Fruit fly (Drosophila melanogaster) whole organism, embryonic: ENCODE data around the gene SecS.

Experiments used
- Ada2b ChIP-seq: fragments of 200-800 bp; sonication (Bioruptor generic); IDR thresholded peaks from 2 replicates; pipeline ENCODE4 v1.3.6; 2022; ENCODE audit warnings: missing biosample characterization, missing genetic modification characterization
- Antp ChIP-seq: fragments of 200-800 bp; sonication (Bioruptor generic); optimal IDR thresholded peaks from 3 replicates; lab custom pipeline; 2016; ENCODE audit warnings: missing biosample characterization, missing genetic modification characterization
- BtbVII ChIP-seq: fragments of 200-800 bp; sonication (Bioruptor generic); optimal IDR thresholded peaks from 3 replicates; lab custom pipeline; 2017; ENCODE audit warnings: missing biosample characterization, mild to moderate bottlenecking, missing genetic modification characterization
- CG11504 ChIP-seq: fragments of 200-800 bp; sonication (Bioruptor generic); optimal IDR thresholded peaks from 3 replicates; lab custom pipeline; 2019; ENCODE audit warnings: missing biosample characterization, mild to moderate bottlenecking, missing genetic modification characterization, moderate library complexity
- CG12299 ChIP-seq: fragments of 200-800 bp; sonication (Bioruptor generic); optimal IDR thresholded peaks from 2 replicates; lab custom pipeline; 2018; ENCODE audit warnings: missing biosample characterization, mild to moderate bottlenecking, missing genetic modification characterization
- CG13424 ChIP-seq: fragments of 200-800 bp; sonication (Bioruptor generic); optimal IDR thresholded peaks from 2 replicates; lab custom pipeline; 2019; ENCODE audit warnings: missing biosample characterization, mild to moderate bottlenecking, missing genetic modification characterization, moderate library complexity
- CG13624 ChIP-seq: fragments of 200-800 bp; sonication (Bioruptor generic); optimal IDR thresholded peaks from 2 replicates; lab custom pipeline; 2016; ENCODE audit warnings: missing biosample characterization, missing genetic modification characterization
- CG17186 ChIP-seq: fragments of 200-800 bp; sonication (Bioruptor generic); optimal IDR thresholded peaks from 3 replicates; lab custom pipeline; 2017; ENCODE audit warnings: missing biosample characterization, missing genetic modification reagents, missing genetic modification characterization
- CG17328 ChIP-seq: fragments of 200-800 bp; sonication (Bioruptor generic); IDR thresholded peaks from 2 replicates; pipeline ENCODE4 v1.3.6; 2022; ENCODE audit warnings: missing biosample characterization, missing genetic modification characterization
- CG18599 ChIP-seq: fragments of 200-800 bp; sonication (Bioruptor generic); optimal IDR thresholded peaks from 3 replicates; lab custom pipeline; 2017; ENCODE audit warnings: missing biosample characterization, missing genetic modification characterization, mild to moderate bottlenecking, moderate library complexity, missing genetic modification reagents
- CG3281 ChIP-seq: fragments of 200-800 bp; sonication (Bioruptor generic); optimal IDR thresholded peaks from 3 replicates; lab custom pipeline; 2017; ENCODE audit warnings: missing biosample characterization, mild to moderate bottlenecking, missing genetic modification characterization
- CG6683 ChIP-seq: fragments of 200-800 bp; sonication (Bioruptor generic); optimal IDR thresholded peaks from 2 replicates; lab custom pipeline; 2017; ENCODE audit warnings: missing biosample characterization, mild to moderate bottlenecking, missing genetic modification characterization, missing genetic modification reagents
- CG8388 ChIP-seq: fragments of 200-800 bp; sonication (Bioruptor generic); optimal IDR thresholded peaks from 2 replicates; lab custom pipeline; 2019; ENCODE audit warnings: missing biosample characterization, mild to moderate bottlenecking, missing genetic modification characterization, moderate library complexity
- CG8944 ChIP-seq: fragments of 200-800 bp; sonication (Bioruptor generic); optimal IDR thresholded peaks from 3 replicates; lab custom pipeline; 2016; ENCODE audit warnings: missing biosample characterization, missing genetic modification characterization
- CG9437 ChIP-seq: fragments of 200-800 bp; sonication (Bioruptor generic); optimal IDR thresholded peaks from 2 replicates; lab custom pipeline; 2018; ENCODE audit warnings: missing biosample characterization, mild to moderate bottlenecking, missing genetic modification characterization
- Camta ChIP-seq: fragments of 200-800 bp; sonication (Bioruptor generic); optimal IDR thresholded peaks from 2 replicates; lab custom pipeline; 2016; ENCODE audit warnings: missing biosample characterization, missing genetic modification characterization
- D19A ChIP-seq: fragments of 200-800 bp; optimal IDR thresholded peaks from 3 replicates; lab custom pipeline; 2019; ENCODE audit warnings: missing biosample characterization, mild to moderate bottlenecking, missing genetic modification characterization, moderate library complexity
- Dbx ChIP-seq: fragments of 200-800 bp; sonication (Bioruptor generic); IDR thresholded peaks from 3 replicates; pipeline ENCODE4 v1.3.6; 2022; ENCODE audit warnings: missing biosample characterization, missing genetic modification characterization
- Deaf1 ChIP-seq: fragments of 200-800 bp; optimal IDR thresholded peaks from 3 replicates; lab custom pipeline; 2019; ENCODE audit warnings: missing biosample characterization, mild to moderate bottlenecking, missing genetic modification characterization, moderate library complexity
- Dip3 ChIP-seq: fragments of 200-800 bp; sonication (Bioruptor generic); optimal IDR thresholded peaks from 3 replicates; lab custom pipeline; 2016; ENCODE audit warnings: missing biosample characterization, missing genetic modification characterization
- Fer2 ChIP-seq: fragments of 200-800 bp; sonication (Bioruptor generic); optimal IDR thresholded peaks from 2 replicates; lab custom pipeline; 2018; ENCODE audit warnings: missing biosample characterization, mild to moderate bottlenecking, missing genetic modification characterization, moderate library complexity
- Gsc ChIP-seq: fragments of 200-800 bp; sonication (Bioruptor generic); IDR thresholded peaks from 2 replicates; pipeline ENCODE4 v1.3.6; 2022; ENCODE audit warnings: missing biosample characterization, missing genetic modification characterization
- Hr3 ChIP-seq: fragments of 200-800 bp; sonication (Bioruptor generic); optimal IDR thresholded peaks from 3 replicates; lab custom pipeline; 2016; ENCODE audit warnings: missing biosample characterization, missing genetic modification characterization
- Hr51 ChIP-seq, 2 experiments: fragments of 200-800 bp; sonication (Bioruptor generic); optimal IDR thresholded peaks; 2 replicates in 1 of 2; 3 replicates in 1 of 2; lab custom pipeline; 2016 to 2018; ENCODE audit warnings: missing biosample characterization in 2 of 2, missing genetic modification characterization in 2 of 2, mild to moderate bottlenecking in 1 of 2, moderate library complexity in 1 of 2
- Jarid2 ChIP-seq: fragments of 200-800 bp; sonication (Bioruptor generic); optimal IDR thresholded peaks from 3 replicates; lab custom pipeline; 2017; ENCODE audit warnings: mild to moderate bottlenecking, missing biosample characterization, missing genetic modification reagents, missing genetic modification characterization
- NC2α ChIP-seq: fragments of 200-800 bp; sonication (Bioruptor generic); optimal IDR thresholded peaks from 2 replicates; lab custom pipeline; 2016; ENCODE audit warnings: missing biosample characterization, missing genetic modification characterization
- NK7.1 ChIP-seq: fragments of 200-800 bp; sonication (Bioruptor generic); optimal IDR thresholded peaks from 3 replicates; lab custom pipeline; 2016; ENCODE audit warnings: missing biosample characterization, missing genetic modification characterization
- Ravus ChIP-seq: fragments of 200-800 bp; sonication (Bioruptor generic); IDR thresholded peaks from 2 replicates; pipeline ENCODE4 v1.3.6; 2022; ENCODE audit warnings: missing biosample characterization, missing genetic modification characterization
- Usf ChIP-seq: fragments of 200-800 bp; sonication (Bioruptor generic); optimal IDR thresholded peaks from 2 replicates; lab custom pipeline; 2017; ENCODE audit warnings: missing genotype, missing biosample characterization, missing genetic modification characterization
- abd-A ChIP-seq: fragments of 200-800 bp; sonication (Bioruptor generic); optimal IDR thresholded peaks from 3 replicates; lab custom pipeline; 2019; ENCODE audit warnings: missing biosample characterization, mild to moderate bottlenecking, missing genetic modification characterization, moderate library complexity
- amos ChIP-seq: fragments of 200-800 bp; sonication (Bioruptor generic); IDR thresholded peaks from 2 replicates; pipeline ENCODE4 v1.3.6; 2022; ENCODE audit warnings: missing biosample characterization, missing genetic modification characterization; ENCODE audit not compliant: partially characterized antibody
- ap ChIP-seq: fragments of 200-800 bp; sonication (Bioruptor generic); IDR thresholded peaks from 2 replicates; pipeline ENCODE4 v1.3.6; 2022; ENCODE audit warnings: missing biosample characterization, missing genetic modification characterization
- az2 ChIP-seq: fragments of 200-800 bp; sonication (Bioruptor generic); optimal IDR thresholded peaks from 3 replicates; lab custom pipeline; 2016; ENCODE audit warnings: missing biosample characterization, missing genetic modification characterization
- bbx ChIP-seq: fragments of 200-800 bp; sonication (Bioruptor generic); IDR thresholded peaks from 2 replicates; pipeline ENCODE4 v1.3.6; 2022; ENCODE audit warnings: missing biosample characterization, missing genetic modification characterization; ENCODE audit not compliant: partially characterized antibody
- danr ChIP-seq: fragments of 200-800 bp; sonication (Bioruptor generic); IDR thresholded peaks from 2 replicates; pipeline ENCODE4 v1.3.6; 2022; ENCODE audit warnings: missing biosample characterization, missing genetic modification characterization
- ewg ChIP-seq: fragments of 200-800 bp; sonication (Bioruptor generic); optimal IDR thresholded peaks from 3 replicates; lab custom pipeline; 2017; ENCODE audit warnings: mild to moderate bottlenecking, missing biosample characterization, missing genetic modification reagents, missing genetic modification characterization
- exex ChIP-seq: fragments of 200-800 bp; sonication (Bioruptor generic); optimal IDR thresholded peaks from 4 replicates; lab custom pipeline; 2018; ENCODE audit warnings: missing biosample characterization, mild to moderate bottlenecking, missing genetic modification characterization, moderate library complexity
- fd102C ChIP-seq: fragments of 200-800 bp; sonication (Bioruptor generic); optimal IDR thresholded peaks from 2 replicates; lab custom pipeline; 2018; ENCODE audit warnings: missing biosample characterization, mild to moderate bottlenecking, missing genetic modification characterization, moderate library complexity
- her ChIP-seq: fragments of 200-800 bp; sonication (Bioruptor generic); optimal IDR thresholded peaks from 2 replicates; lab custom pipeline; 2016; ENCODE audit warnings: missing biosample characterization, missing genetic modification characterization
- hkb ChIP-seq, 2 experiments: fragments of 200-800 bp in 1 of 2; fragments of >200 bp in 1 of 2; sonication (Bioruptor generic) in 1 of 2; IDR thresholded peaks in 1 of 2; optimal IDR thresholded peaks in 1 of 2; 2 replicates each; pipeline versions ENCODE4 v1.3.6 to Lab custom; 2017 to 2022; ENCODE audit warnings: missing biosample characterization in 1 of 2, missing genetic modification characterization in 1 of 2
- kni ChIP-seq: fragments of 200-800 bp; sonication (Bioruptor generic); optimal IDR thresholded peaks from 3 replicates; lab custom pipeline; 2017; ENCODE audit warnings: mild to moderate bottlenecking, missing biosample characterization, missing genetic modification reagents, missing genetic modification characterization
- lbe ChIP-seq: fragments of 200-800 bp; sonication (Bioruptor generic); optimal IDR thresholded peaks from 2 replicates; lab custom pipeline; 2016; ENCODE audit warnings: missing biosample characterization, mild to moderate bottlenecking, missing genetic modification characterization
- lilli ChIP-seq: fragments of 200-800 bp; sonication (Bioruptor generic); optimal IDR thresholded peaks from 3 replicates; lab custom pipeline; 2016; ENCODE audit warnings: missing biosample characterization, missing genetic modification characterization
- lola ChIP-seq, 3 experiments: fragments of >200 bp in 2 of 3; fragments of 200-800 bp in 1 of 3; sonication (Bioruptor generic) in 1 of 3; optimal IDR thresholded peaks; 2 replicates each; lab custom pipeline; 2017 to 2019; ENCODE audit warnings: missing biosample characterization in 3 of 3, missing genetic modification characterization in 3 of 3, mild to moderate bottlenecking in 1 of 3, moderate library complexity in 1 of 3
- nerfin-2 ChIP-seq: fragments of 200-800 bp; sonication (Bioruptor generic); IDR thresholded peaks from 2 replicates; pipeline ENCODE4 v1.3.6; 2022; ENCODE audit warnings: missing biosample characterization, missing genetic modification characterization; ENCODE audit not compliant: partially characterized antibody
- tap ChIP-seq: fragments of 200-800 bp; optimal IDR thresholded peaks from 3 replicates; lab custom pipeline; 2019; ENCODE audit warnings: missing biosample characterization, mild to moderate bottlenecking, missing genetic modification characterization, moderate library complexity
- toy ChIP-seq: fragments of 200-800 bp; sonication (Bioruptor generic); IDR thresholded peaks from 2 replicates; pipeline ENCODE4 v1.3.6; 2022; ENCODE audit warnings: missing biosample characterization, missing genetic modification characterization
- unc-4 ChIP-seq: fragments of 200-800 bp; sonication (Bioruptor generic); IDR thresholded peaks from 2 replicates; pipeline ENCODE4 v1.3.6; 2022; ENCODE audit warnings: missing biosample characterization, missing genetic modification characterization; ENCODE audit not compliant: partially characterized antibody
- usp ChIP-seq: fragments of >200 bp; optimal IDR thresholded peaks from 2 replicates; lab custom pipeline; 2017; ENCODE audit warnings: missing biosample characterization, missing genetic modification characterization

SecS gene

dm6 chr3R:5600361-5601043 is 731 bp upstream of the SecS start (continued):
- no peak for TF ChIP-seq CG13424 (tag; lab: Kevin White, UChicago)
- TF ChIP-seq toy, result no peak
- TF ChIP-seq CG18599 (GFP tag; lab: Kevin White, UChicago), result peak; percentile 39
- TF ChIP-seq CG13624 (GFP tag; lab: Kevin White, UChicago), result no peak
- no peak for TF ChIP-seq Jarid2 (GFP tag; lab: Kevin White, UChicago)
- TF ChIP-seq CG12299 (tag; lab: Kevin White, UChicago), result no peak
- peak; percentile 14 for TF ChIP-seq exex (tag; lab: Kevin White, UChicago)
- no peak for TF ChIP-seq CG8388 (GFP tag; lab: Kevin White, UChicago)
- TF ChIP-seq Gsc, result no peak
- no peak for TF ChIP-seq amos (GFP tag; lab: Robert Waterston, UW)
- no peak for TF ChIP-seq CG11504 (tag; lab: Kevin White, UChicago)
- no peak for TF ChIP-seq Dbx
- no peak for TF ChIP-seq CG8944
- no peak for TF ChIP-seq Fer2 (tag; lab: Kevin White, UChicago)
- no peak for TF ChIP-seq tap (tag; lab: Kevin White, UChicago)
- TF ChIP-seq fd102C (GFP tag; lab: Kevin White, UChicago), result no peak
- TF ChIP-seq lilli, result peak; percentile 25
- peak; percentile 64 for TF ChIP-seq lbe
- TF ChIP-seq CG3281 (GFP tag; lab: Kevin White, UChicago), result no peak
- TF ChIP-seq nerfin-2 (GFP tag; lab: Robert Waterston, UW), result no peak
- no peak for TF ChIP-seq D19A (tag; lab: Kevin White, UChicago)
- TF ChIP-seq Usf (GFP tag; lab: Kevin White, UChicago), result no peak
- peak; percentile 76 for TF ChIP-seq kni (GFP tag; lab: Kevin White, UChicago)
- TF ChIP-seq Antp (GFP tag; lab: Kevin White, UChicago), result no peak
- no peak for TF ChIP-seq abd-A (tag; lab: Kevin White, UChicago)
- TF ChIP-seq Hr51 (GFP tag; optimal IDR thresholded peaks at IDR 0.05; lab: Kevin White, UChicago), result no peak
- TF ChIP-seq Deaf1 (tag; lab: Kevin White, UChicago), result peak; percentile 100
- no peak for TF ChIP-seq CG9437 (GFP tag; lab: Kevin White, UChicago)
- TF ChIP-seq CG17328, result no peak
- peak; percentile 15 for TF ChIP-seq BtbVII
- no peak for TF ChIP-seq her (GFP tag; lab: Kevin White, UChicago)
- TF ChIP-seq CG6683 (GFP tag; lab: Kevin White, UChicago), result peak; percentile 14
- TF ChIP-seq hkb (optimal IDR thresholded peaks at IDR 0.05; lab: Kevin White, UChicago), result no peak
- no peak for TF ChIP-seq hkb (GFP tag; IDR thresholded peaks at IDR 0.05; lab: Robert Waterston, UW)
- TF ChIP-seq usp, result no peak
- no peak for TF ChIP-seq NC2α
- no peak for TF ChIP-seq Ravus (GFP tag; lab: Robert Waterston, UW)
- TF ChIP-seq NK7.1 (GFP tag; lab: Kevin White, UChicago), result no peak
- no peak for TF ChIP-seq Hr3 (GFP tag; lab: Kevin White, UChicago)
- no peak for TF ChIP-seq az2 (GFP tag; lab: Kevin White, UChicago)
- TF ChIP-seq bbx (GFP tag; lab: Robert Waterston, UW), result no peak
- no peak for TF ChIP-seq ap (GFP tag; lab: Robert Waterston, UW)
- no peak for TF ChIP-seq Camta (GFP tag; lab: Kevin White, UChicago)
- no peak for TF ChIP-seq Ada2b (GFP tag; lab: Robert Waterston, UW)
- no peak for TF ChIP-seq Dip3
- TF ChIP-seq danr (GFP tag; lab: Robert Waterston, UW), result no peak
- no peak for TF ChIP-seq ewg
- TF ChIP-seq unc-4 (GFP tag; lab: Robert Waterston, UW), result no peak
- no peak for TF ChIP-seq CG17186 (GFP tag; lab: Kevin White, UChicago)
- TF ChIP-seq lola (GFP tag; optimal IDR thresholded peaks at IDR 0.05; lab: Kevin White, UChicago), result no peak
